Fruit fly (Drosophila melanogaster): ENCODE results near the gene CG14683.

DNA sequence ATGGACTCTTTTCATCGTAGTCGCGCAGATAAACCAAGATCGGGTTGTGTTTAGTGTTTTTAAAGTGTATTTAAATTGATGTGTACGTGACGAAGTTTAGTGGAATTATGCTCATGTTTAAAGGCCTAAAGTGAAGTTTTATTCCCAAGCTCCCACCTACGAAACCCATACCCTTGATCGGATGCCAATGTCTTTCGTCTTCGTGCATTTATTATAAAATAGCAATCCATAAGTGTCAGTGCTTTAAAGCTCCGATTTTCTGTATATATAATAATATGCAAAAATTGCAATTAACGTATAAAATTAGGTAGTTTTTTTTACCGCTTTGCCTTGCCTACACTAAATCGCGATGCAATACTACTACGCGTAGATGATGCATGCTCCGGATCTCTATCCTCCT lies 8.5 kb downstream of the CG14683 start, which contains the start of gene CG31391:
- TF ChIP-seq CG8478 (optimal IDR thresholded peaks at IDR 0.05) (no peak), CTCF (optimal IDR thresholded peaks at IDR 0.05) (no peak)
